Fruit fly (Drosophila melanogaster): ENCODE data around the gene TMEM216.

dm6 chr3R:8715371-8715770 lies 672 bp upstream of the TMEM216 start:
- no peak for TF ChIP-seq usp (GFP tag; optimal IDR thresholded peaks at IDR 0.05)
- no peak for TF ChIP-seq pan (optimal IDR thresholded peaks at IDR 0.05)
- no peak for TF ChIP-seq Dll (optimal IDR thresholded peaks at IDR 0.05)
- no peak for TF ChIP-seq psq (optimal IDR thresholded peaks at IDR 0.05)
